Worm (Caenorhabditis elegans): ENCODE measurements around the gene K08D8.5.
A peak's percentile ranks its signal among the peaks of the same experiment; 100 is the strongest.
"Not testable (repeated sequence)": the region's sequence is repeated elsewhere in the genome, so short reads cannot be mapped to it uniquely, and the experiment has no call there.

Gene K08D8.5

ce11 chrIV:12886012-12886411, 25.9 kb downstream of the K08D8.5 start:
- TF ChIP-seq elt-2 (tag; optimal IDR thresholded peaks at IDR 0.05) (peak; percentile 13), tbx-2 (tag; optimal IDR thresholded peaks at IDR 0.05) (no peak)

ce11 chrIV:12883190-12883589, 28.7 kb downstream of the K08D8.5 start, which contains the start of gene ZK896.4:
Gene ZK896.4, minus strand, starts transcription at chrIV:12883290.
- TF ChIP-seq elt-2 (tag; optimal IDR thresholded peaks at IDR 0.05) (peak; percentile 26), unc-39 (tag; optimal IDR thresholded peaks at IDR 0.05) (no peak), nfya-1 (tag; optimal IDR thresholded peaks at IDR 0.05; ENCODE audit: insufficient read depth) (no peak), nhr-23 (tag; optimal IDR thresholded peaks at IDR 0.05) (no peak)

- TF ChIP-seq elt-3 (tag; optimal IDR thresholded peaks at IDR 0.05) = no peak
- TF ChIP-seq aly-2 (tag; optimal IDR thresholded peaks at IDR 0.05) = no peak
- TF ChIP-seq pqm-1 (tag; optimal IDR thresholded peaks at IDR 0.05) = peak; percentile 95
- no peak for TF ChIP-seq elt-1 (tag; optimal IDR thresholded peaks at IDR 0.05)
- TF ChIP-seq nhr-11 (tag; optimal IDR thresholded peaks at IDR 0.05) = no peak
- peak; percentile 85 for TF ChIP-seq elt-2 (tag; optimal IDR thresholded peaks at IDR 0.05)
- TF ChIP-seq sea-2 (GFP tag; optimal IDR thresholded peaks at IDR 0.05) = no peak
- no peak for TF ChIP-seq ama-1 (optimal IDR thresholded peaks at IDR 0.05)
- no peak for TF ChIP-seq egl-27 (tag; optimal IDR thresholded peaks at IDR 0.05)
- no peak for TF ChIP-seq unc-39 (tag; optimal IDR thresholded peaks at IDR 0.05)
- TF ChIP-seq hmg-11 (tag; optimal IDR thresholded peaks at IDR 0.05) = no peak
- peak; percentile 79 for TF ChIP-seq pha-4 (tag; optimal IDR thresholded peaks at IDR 0.05)
- no peak for TF ChIP-seq nhr-237 (tag; optimal IDR thresholded peaks at IDR 0.05)
- no peak for TF ChIP-seq fkh-2 (tag; optimal IDR thresholded peaks at IDR 0.05)
- TF ChIP-seq nfya-1 (tag; optimal IDR thresholded peaks at IDR 0.05; ENCODE audit: insufficient read depth) = no peak
- TF ChIP-seq fos-1 (tag; optimal IDR thresholded peaks at IDR 0.05) = no peak
- no peak for TF ChIP-seq zag-1 (tag; optimal IDR thresholded peaks at IDR 0.05)
- TF ChIP-seq nhr-76 (tag; optimal IDR thresholded peaks at IDR 0.05) = no peak
- TF ChIP-seq nhr-12 (tag; optimal IDR thresholded peaks at IDR 0.05) = no peak
- no peak for TF ChIP-seq snpc-4 (tag; optimal IDR thresholded peaks at IDR 0.05)
- no peak for TF ChIP-seq unc-62 (GFP tag; optimal IDR thresholded peaks at IDR 0.05)
These were observed 32.4 kb downstream of the K08D8.5 start, which contains the start of gene ZK896.5 for ce11 chrIV:12879557-12879956. Gene ZK896.5, minus strand, starts transcription at chrIV:12879645.

ce11 chrIV:12876558-12876957, 35.4 kb downstream of the K08D8.5 start:
- no peak for TF ChIP-seq pha-4 (tag; optimal IDR thresholded peaks at IDR 0.05)
- TF ChIP-seq elt-2 (tag; optimal IDR thresholded peaks at IDR 0.05) = peak; percentile 62
- peak; percentile 74 for TF ChIP-seq pqm-1 (tag; optimal IDR thresholded peaks at IDR 0.05)

- TF ChIP-seq aly-2, ztf-4, ceh-16 (tag; optimal IDR thresholded peaks at IDR 0.05): not testable (repeated sequence)
These were observed 36.7 kb downstream of the K08D8.5 start, which contains the start of gene ZK896.1 for ce11 chrIV:12875260-12875659. Gene ZK896.1, minus strand, starts transcription at chrIV:12875360.

ce11 chrIV:12871445-12871947, 40.4 kb downstream of the K08D8.5 start, which contains the start of gene clec-187:
Gene clec-187, minus strand, starts transcription at chrIV:12871495.
- TF ChIP-seq elt-2 (tag; optimal IDR thresholded peaks at IDR 0.05) (peak; percentile 56), lsy-12 (tag; optimal IDR thresholded peaks at IDR 0.05) (no peak), nhr-237 (tag; optimal IDR thresholded peaks at IDR 0.05) (no peak), jun-1 (tag; optimal IDR thresholded peaks at IDR 0.05) (no peak), fos-1 (tag; optimal IDR thresholded peaks at IDR 0.05) (no peak), pha-4 (tag; optimal IDR thresholded peaks at IDR 0.05) (peak; percentile 3)

ce11 chrIV:12870315-12870714, 41.6 kb downstream of the K08D8.5 start:
- no peak for TF ChIP-seq nhr-23 (tag; optimal IDR thresholded peaks at IDR 0.05)
- TF ChIP-seq ceh-82 (tag; optimal IDR thresholded peaks at IDR 0.05) = no peak
- peak; percentile 10 for TF ChIP-seq elt-2 (tag; optimal IDR thresholded peaks at IDR 0.05)

Data from whole organism, L3 larva.